Worm (Caenorhabditis elegans) whole organism, midembryonic: ENCODE data around the gene sqv-6.

Experiments
- T22C8.4 ChIP-seq: fragments of 200-800 bp; sonication (Bioruptor generic); IDR thresholded peaks from 2 replicates; pipeline ENCODE4 v1.3.6; 2022; ENCODE audit warnings: missing genetic modification characterization, missing compliant biosample characterization
- cog-1 ChIP-seq: sonication (generic microtip); optimal IDR thresholded peaks from 2 replicates; lab custom pipeline; 2016; ENCODE audit warnings: missing genetic modification characterization, missing compliant biosample characterization
- flt-1 ChIP-seq: fragments of 200-800 bp; sonication (Bioruptor generic); IDR thresholded peaks from 2 replicates; pipeline ENCODE4 v1.3.6; 2022; ENCODE audit warnings: missing genetic modification characterization, missing compliant biosample characterization
- klf-2 ChIP-seq: fragments of 200-800 bp; sonication (Bioruptor generic); conservative IDR thresholded peaks from 2 replicates; pipeline ENCODE4 v1.3.6; 2022; ENCODE audit warnings: missing genetic modification reagents, missing genetic modification characterization, missing compliant biosample characterization
- med-1 ChIP-seq: sonication (generic microtip); optimal IDR thresholded peaks from 2 replicates; lab custom pipeline; 2017; ENCODE audit warnings: missing genetic modification characterization, mild to moderate bottlenecking, missing compliant biosample characterization, antibody characterized with exemption, missing genetic modification reagents; ENCODE audit not compliant: insufficient read depth
- ref-1 ChIP-seq: fragments of 200-800 bp; sonication (Bioruptor generic); conservative IDR thresholded peaks from 2 replicates; pipeline ENCODE4 v1.3.6; 2022; ENCODE audit warnings: missing genetic modification reagents, missing genetic modification characterization, missing compliant biosample characterization
- tab-1 ChIP-seq: fragments of 200-800 bp; sonication (Bioruptor generic); IDR thresholded peaks from 2 replicates; pipeline ENCODE4 v1.3.6; 2022; ENCODE audit warnings: missing genetic modification characterization, missing compliant biosample characterization
- ztf-23 ChIP-seq: fragments of 200-800 bp; sonication (Bioruptor generic); IDR thresholded peaks from 2 replicates; pipeline ENCODE4 v1.3.6; 2022; ENCODE audit warnings: missing genetic modification reagents, missing genetic modification characterization, missing compliant biosample characterization
- ztf-29 ChIP-seq: fragments of 200-800 bp; sonication (Bioruptor generic); IDR thresholded peaks from 2 replicates; pipeline ENCODE4 v1.3.6; 2022; ENCODE audit warnings: missing genetic modification reagents, missing genetic modification characterization, missing compliant biosample characterization

Gene sqv-6

ce11 chrV:904232-904983 is 60.2 kb downstream of the sqv-6 start, which contains the start of gene trm-2A:
trm-2A (plus strand) TSS chrV:904963.
- TF ChIP-seq ref-1 (GFP tag; lab: Robert Waterston, UW) (no peak), ztf-23 (GFP tag; lab: Robert Waterston, UW) (0 out of 2 replicates have a peak, but pooled peaks have one; percentile 39)

- no peak for TF ChIP-seq klf-2
- no peak for TF ChIP-seq ztf-29 (GFP tag; lab: Robert Waterston, UW)
- no peak for TF ChIP-seq ztf-23 (GFP tag; lab: Robert Waterston, UW)
- TF ChIP-seq tab-1 (GFP tag; lab: Robert Waterston, UW): no peak
- no peak for TF ChIP-seq T22C8.4 (GFP tag; lab: Robert Waterston, UW)
- TF ChIP-seq cog-1: no peak
- no peak for TF ChIP-seq flt-1 (GFP tag; lab: Robert Waterston, UW)
- TF ChIP-seq ref-1 (GFP tag; lab: Robert Waterston, UW): no peak
- no peak for TF ChIP-seq med-1 (GFP tag; lab: Kevin White, UChicago)
These were observed 61.1 kb downstream of the sqv-6 start, which contains the start of gene fmo-5 for ce11 chrV:903460-903859. fmo-5 (minus strand) TSS chrV:903665.
